Worm (Caenorhabditis elegans): Measurements from ENCODE around the gene chca-1.

- TF ChIP-seq mep-1 (tag; optimal IDR thresholded peaks at IDR 0.05) = no peak
- TF ChIP-seq lin-39 (tag; optimal IDR thresholded peaks at IDR 0.05) = no peak
These were observed 33.2 kb upstream of the chca-1 start for ce11 chrIV:9618015-9618414.
